Worm (Caenorhabditis elegans): ENCODE measurements around the gene M163.9.

Gene M163.9

ce11 chrX:14480248-14480647, 10.9 kb downstream of the M163.9 start, which contains the start of gene gfi-3 (continued):
- 0 out of 2 replicates have a peak, but pooled peaks have one; percentile 37 for TF ChIP-seq B0336.3 (GFP tag; IDR thresholded peaks at IDR 0.05)

- TF ChIP-seq egrh-3 (GFP tag; IDR thresholded peaks at IDR 0.05) (peak; percentile 50; the same call in 1 of the 2 replicates), zfh-2 (GFP tag; conservative IDR thresholded peaks at IDR 0.05) (peak; percentile 78), F37B4.10 (GFP tag; IDR thresholded peaks at IDR 0.05) (no peak), snpc-4 (GFP tag; optimal IDR thresholded peaks at IDR 0.05) (no peak), snpc-4 (tag; optimal IDR thresholded peaks at IDR 0.05) (peak in 3 of 4 experiments; percentile 32 to 88 (median 82)), nhr-27 (tag; optimal IDR thresholded peaks at IDR 0.05) (no peak), lin-54 (GFP tag; optimal IDR thresholded peaks at IDR 0.05) (no peak), T07F8.4 (tag; optimal IDR thresholded peaks at IDR 0.05) (no peak), attf-6 (GFP tag; IDR thresholded peaks at IDR 0.05) (no peak)
Observed at ce11 chrX:14481637-14482036, 12.3 kb downstream of the M163.9 start.

- TF ChIP-seq ekl-4 (GFP tag; IDR thresholded peaks at IDR 0.05) (no peak), attf-3 (GFP tag; conservative IDR thresholded peaks at IDR 0.05) (no peak), Y79H2A.3 (GFP tag; conservative IDR thresholded peaks at IDR 0.05) (no peak), F39B2.1 (GFP tag; IDR thresholded peaks at IDR 0.05) (no peak), ztf-6 (GFP tag; IDR thresholded peaks at IDR 0.05) (no peak), ztf-18 (tag; optimal IDR thresholded peaks at IDR 0.05) (no peak)
Observed at ce11 chrX:14484827-14485226, 15.4 kb downstream of the M163.9 start, which contains the start of gene M163.8. TSS of gene M163.8 (plus strand) at chrX:14485127.

ce11 chrX:14486503-14486902, 17.1 kb downstream of the M163.9 start:
- TF ChIP-seq Y95B8A.8 (GFP tag; IDR thresholded peaks at IDR 0.05) (no peak), F39B2.1 (GFP tag; IDR thresholded peaks at IDR 0.05) (no peak), zfh-2 (GFP tag; conservative IDR thresholded peaks at IDR 0.05) (no peak), nhr-27 (tag; optimal IDR thresholded peaks at IDR 0.05) (no peak), ceh-27 (GFP tag; optimal IDR thresholded peaks at IDR 0.05) (no peak), ztf-22 (GFP tag; optimal IDR thresholded peaks at IDR 0.05) (no peak), athp-1 (tag; optimal IDR thresholded peaks at IDR 0.05) (no peak), egl-18 (GFP tag; IDR thresholded peaks at IDR 0.05) (no peak), aptf-2 (GFP tag; conservative IDR thresholded peaks at IDR 0.05) (no peak), C17E4.6 (GFP tag; IDR thresholded peaks at IDR 0.05) (no peak), F33H1.4 (GFP tag; IDR thresholded peaks at IDR 0.05) (no peak), lin-54 (GFP tag; optimal IDR thresholded peaks at IDR 0.05) (no peak), fkh-3 (tag; optimal IDR thresholded peaks at IDR 0.05) (no peak), Y56A3A.18 (GFP tag; IDR thresholded peaks at IDR 0.05) (no peak), lir-1 (GFP tag; conservative IDR thresholded peaks at IDR 0.05) (no peak), hlh-26 (GFP tag; conservative IDR thresholded peaks at IDR 0.05) (no peak), him-1 (tag; optimal IDR thresholded peaks at IDR 0.05) (no peak), sdz-38 (tag; optimal IDR thresholded peaks at IDR 0.05) (no peak), ztf-18 (tag; optimal IDR thresholded peaks at IDR 0.05) (no peak), Y53F4B.3 (GFP tag; IDR thresholded peaks at IDR 0.05) (no peak)

- no peak for TF ChIP-seq F57C9.4 (tag; optimal IDR thresholded peaks at IDR 0.05)
- TF ChIP-seq T26A5.8 (tag; optimal IDR thresholded peaks at IDR 0.05), result no peak
- TF ChIP-seq nfya-1 (tag; optimal IDR thresholded peaks at IDR 0.05; ENCODE audit: borderline replicate concordance, insufficient read depth), result no peak
- TF ChIP-seq mcd-1 (GFP tag; IDR thresholded peaks at IDR 0.05), result no peak
- no peak for TF ChIP-seq B0019.2 (GFP tag; conservative IDR thresholded peaks at IDR 0.05)
- no peak for TF ChIP-seq madf-10 (tag; optimal IDR thresholded peaks at IDR 0.05)
- no peak for TF ChIP-seq rpc-1 (optimal IDR thresholded peaks at IDR 0.05)
- TF ChIP-seq rpc-1 (tag; optimal IDR thresholded peaks at IDR 0.05), result no peak
- TF ChIP-seq hsf-1 (GFP tag; IDR thresholded peaks at IDR 0.05), result no peak
- TF ChIP-seq lin-26 (GFP tag; IDR thresholded peaks at IDR 0.05), result no peak
- TF ChIP-seq K11D2.4 (GFP tag; IDR thresholded peaks at IDR 0.05), result no peak
- no peak for TF ChIP-seq lin-40 (tag; optimal IDR thresholded peaks at IDR 0.05)
- no peak for TF ChIP-seq nhr-27 (tag; optimal IDR thresholded peaks at IDR 0.05)
- TF ChIP-seq lin-54 (GFP tag; optimal IDR thresholded peaks at IDR 0.05), result no peak
- TF ChIP-seq chd-7 (tag; optimal IDR thresholded peaks at IDR 0.05), result no peak
- no peak for TF ChIP-seq mxl-1 (tag; optimal IDR thresholded peaks at IDR 0.05)
Observed at ce11 chrX:14487333-14487732, 17.9 kb downstream of the M163.9 start.

All from whole organism, young adult.